Fruit fly (Drosophila melanogaster): ENCODE measurements around the gene CG14609.

DNA sequence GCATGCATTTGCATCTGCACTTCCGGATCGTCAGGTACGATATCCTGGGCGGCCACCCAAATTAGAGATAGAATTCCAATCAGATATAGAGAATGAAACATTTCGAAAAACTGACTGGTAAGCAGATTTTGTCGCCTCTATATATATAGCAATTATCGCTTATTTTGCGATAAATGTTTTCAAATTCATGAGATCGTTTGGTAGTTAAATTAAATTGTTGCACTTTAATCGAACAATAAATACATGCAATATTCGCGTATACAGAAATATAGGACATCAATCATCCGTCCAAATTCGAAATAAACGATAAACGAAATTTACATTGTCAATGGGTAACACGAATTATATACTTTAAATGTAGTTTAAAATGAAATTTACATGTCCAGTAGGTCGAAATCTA is 51.1 kb downstream of the CG14609 start, which contains the start of gene Obp84a:
- no peak for TF ChIP-seq CG12071 (GFP tag; optimal IDR thresholded peaks at IDR 0.05)
- TF ChIP-seq sd (tag; optimal IDR thresholded peaks at IDR 0.05) = no peak
- no peak for TF ChIP-seq HLHmδ (GFP tag; optimal IDR thresholded peaks at IDR 0.05)
- TF ChIP-seq nerfin-2 (GFP tag; IDR thresholded peaks at IDR 0.05; ENCODE audit: partially characterized antibody) = no peak
- TF ChIP-seq CkIIα-i1 (GFP tag; IDR thresholded peaks at IDR 0.05) = no peak
- no peak for TF ChIP-seq CG32772 (GFP tag; IDR thresholded peaks at IDR 0.05)
- no peak for TF ChIP-seq Fer2 (tag; optimal IDR thresholded peaks at IDR 0.05)
- no peak for TF ChIP-seq CG10366 (GFP tag; IDR thresholded peaks at IDR 0.05)
- TF ChIP-seq E2f1 (GFP tag; IDR thresholded peaks at IDR 0.05) = no peak
- no peak for TF ChIP-seq CG13424 (tag; optimal IDR thresholded peaks at IDR 0.05)
- no peak for TF ChIP-seq Neu2 (GFP tag; optimal IDR thresholded peaks at IDR 0.05; ENCODE audit: borderline replicate concordance)
- no peak for TF ChIP-seq psq (GFP tag; optimal IDR thresholded peaks at IDR 0.05)
- TF ChIP-seq amos (GFP tag; IDR thresholded peaks at IDR 0.05; ENCODE audit: partially characterized antibody) = no peak
- no peak for TF ChIP-seq CG12299 (tag; optimal IDR thresholded peaks at IDR 0.05)

Measured in whole organism, embryonic.